Worm (Caenorhabditis elegans) whole organism, dauer: Measurements from ENCODE around the gene Y43F8C.9.

Source experiments
- unc-62 ChIP-seq: sonication (generic microtip); optimal IDR thresholded peaks from 2 replicates; lab custom pipeline; 2017; ENCODE audit warnings: missing biosample characterization, missing genetic modification reagents, missing genetic modification characterization

Y43F8C.9 gene

DNA sequence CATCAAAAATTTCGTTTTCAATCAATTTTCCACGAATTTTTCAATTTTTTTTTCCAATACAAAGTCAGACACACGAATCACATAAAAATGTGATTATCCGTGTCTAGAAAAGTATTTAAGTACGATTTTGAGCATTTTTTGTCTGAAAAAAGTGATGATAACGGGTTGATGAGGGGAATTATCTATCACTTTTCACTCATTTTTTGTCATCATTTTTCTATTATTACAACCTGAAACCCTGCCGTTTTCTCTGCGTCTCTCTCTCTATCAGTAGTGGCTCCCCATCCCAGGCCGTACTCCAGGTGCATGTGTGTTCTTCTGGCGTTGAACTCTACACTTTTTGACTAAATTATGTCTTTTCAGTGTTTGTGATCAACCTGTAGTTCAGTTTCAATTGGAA, 26.5 kb downstream of the Y43F8C.9 start:
- no peak for TF ChIP-seq unc-62 (GFP tag; lab: Kevin White, UChicago)

DNA sequence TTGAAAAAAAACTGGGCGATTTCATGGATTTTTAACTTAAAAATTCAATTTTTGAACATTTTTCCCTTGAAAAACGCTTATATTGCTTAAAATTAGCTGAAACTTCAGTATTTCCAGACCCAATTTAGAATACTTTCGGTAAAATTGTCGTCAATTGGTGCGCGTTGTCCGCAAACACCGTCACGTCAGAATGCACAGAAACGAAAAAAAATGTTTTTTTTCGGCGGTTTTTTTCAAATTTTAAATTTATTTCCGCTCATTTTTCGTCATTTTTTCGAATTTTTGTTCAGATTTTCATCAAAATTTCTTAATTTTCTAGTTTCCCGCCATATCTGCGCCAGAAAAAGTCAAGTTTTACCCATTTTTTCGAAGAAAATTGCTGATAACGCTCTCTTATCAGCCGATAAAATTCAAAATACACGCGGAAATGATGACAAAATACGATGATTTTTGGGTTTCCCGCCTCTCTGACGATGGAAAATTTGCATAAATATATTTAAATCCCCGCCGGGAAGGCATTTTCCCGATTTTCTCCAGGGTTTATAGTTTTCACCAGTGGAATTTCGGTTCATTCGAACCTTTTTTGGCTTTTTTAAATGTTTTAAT, 27.5 kb downstream of the Y43F8C.9 start:
- no peak for TF ChIP-seq unc-62 (GFP tag; lab: Kevin White, UChicago)

DNA sequence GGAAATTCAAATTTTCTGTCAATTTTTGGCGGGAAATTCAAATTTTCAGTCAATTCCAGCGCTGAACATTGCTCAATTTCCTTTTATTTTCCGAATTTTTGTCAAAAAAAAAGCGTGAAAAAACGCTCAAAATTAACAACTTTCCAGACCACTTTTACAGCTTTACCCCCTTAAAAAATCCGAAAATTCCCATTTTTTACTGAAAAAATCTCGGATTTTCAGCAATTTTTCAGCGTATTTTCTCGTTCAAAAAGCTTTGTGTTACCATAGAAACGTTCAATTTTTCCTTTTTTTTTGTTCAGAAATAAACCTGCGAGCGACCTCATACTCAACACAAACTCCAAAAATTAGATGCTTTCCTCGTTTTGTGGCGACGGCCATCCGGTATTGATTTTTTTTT, 28.6 kb downstream of the Y43F8C.9 start, which contains the start of gene mrp-7:
mrp-7 (plus strand) TSS at position 301 of the 400 bp plus-strand sequence.
- no peak for TF ChIP-seq unc-62 (GFP tag; lab: Kevin White, UChicago)

DNA sequence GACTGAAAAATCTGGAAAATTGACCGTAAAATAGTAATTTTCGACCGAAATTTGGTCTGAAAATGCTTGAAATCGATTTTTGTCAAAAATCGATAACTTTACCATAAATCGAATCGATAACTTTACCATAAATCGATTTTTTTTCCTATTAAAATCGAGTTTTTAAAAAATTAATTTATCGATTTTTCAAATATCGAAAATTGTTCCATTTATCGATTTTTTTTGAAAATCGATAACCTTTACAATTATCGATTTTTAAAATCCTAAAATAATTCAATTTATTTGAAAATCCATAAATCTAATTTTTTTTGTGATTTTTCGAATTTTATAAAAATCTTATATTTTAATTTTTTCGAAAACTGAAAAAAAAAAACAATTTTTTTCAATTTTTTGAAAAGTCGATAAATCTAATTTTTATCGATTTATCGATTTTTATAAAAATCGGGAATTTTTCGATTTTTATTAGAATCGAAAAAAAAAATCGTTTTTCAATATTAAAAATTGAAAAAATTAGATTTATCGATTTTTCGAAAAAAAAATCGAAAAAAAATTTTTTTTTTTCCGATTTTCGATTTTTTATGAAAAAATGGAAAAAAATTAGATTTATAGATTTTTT, 45.5 kb downstream of the Y43F8C.9 start:
- no peak for TF ChIP-seq unc-62 (GFP tag; lab: Kevin White, UChicago)

DNA sequence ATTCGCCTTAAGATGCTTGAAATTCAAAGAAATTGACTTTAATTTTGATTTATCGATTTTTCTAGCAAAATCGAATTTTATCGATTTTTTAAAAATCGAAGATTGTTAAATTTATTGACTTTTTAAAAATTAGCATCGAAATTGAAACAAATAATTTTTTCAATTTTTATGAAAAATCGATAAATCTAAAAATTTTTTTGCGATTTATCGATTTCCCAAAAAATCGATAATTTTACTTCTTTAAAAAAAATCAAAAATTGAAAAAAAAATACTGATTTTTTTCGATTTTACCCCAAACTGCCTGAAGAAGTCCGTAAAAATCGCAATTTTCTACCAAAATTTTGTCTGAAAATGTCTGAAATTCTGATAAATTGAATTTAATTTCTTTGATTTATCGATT, 46.0 kb downstream of the Y43F8C.9 start:
- TF ChIP-seq unc-62 (GFP tag; lab: Kevin White, UChicago) = no peak
